4 worm cellular contexts compared by ENCODE assay signal in genomic region chrII:14635895-14636294, ce11.
TF ChIP-seq lines count a peak whose summit lies in the region.

No protein-coding gene starts in this region.

TF ChIP-seq in whole organism, L2 larva, 48 proteins besides CTCF, POLR2A, EP300 and RAD21:
- TF ChIP-seq nhr-129 (tag; optimal IDR thresholded peaks at IDR 0.05; lab: Kevin White, UChicago) (peak; percentile 11), snpc-4 (tag; optimal IDR thresholded peaks at IDR 0.05; lab: Kevin White, UChicago) (peak; percentile 57)

TF ChIP-seq in whole organism, L4 larva, 104 proteins besides CTCF, POLR2A, EP300 and RAD21:
- TF ChIP-seq ctbp-1 (GFP tag; IDR thresholded peaks at IDR 0.05; lab: Robert Waterston, UW), result peak; percentile 33; the same call in 1 of the 2 replicates
- peak; percentile 53; the same call in 1 of the 2 replicates for TF ChIP-seq Y48G9A.11 (GFP tag; IDR thresholded peaks at IDR 0.05; lab: Robert Waterston, UW)
- peak; percentile 32; the same call in 1 of the 2 replicates for TF ChIP-seq T26A8.4 (GFP tag; IDR thresholded peaks at IDR 0.05; lab: Robert Waterston, UW)
- TF ChIP-seq ceh-44 (GFP tag; IDR thresholded peaks at IDR 0.05; lab: Robert Waterston, UW), result 0 out of 2 replicates have a peak, but pooled peaks have one; percentile 2
- TF ChIP-seq egl-43 (GFP tag; IDR thresholded peaks at IDR 0.05; lab: Robert Waterston, UW), result 0 out of 2 replicates have a peak, but pooled peaks have one; percentile 48
- peak; percentile 53 for TF ChIP-seq lin-38 (GFP tag; IDR thresholded peaks at IDR 0.05; lab: Robert Waterston, UW)

TF ChIP-seq in whole organism, late embryonic, 69 proteins besides CTCF, POLR2A, EP300 and RAD21:
- 0 out of 2 replicates have a peak, but pooled peaks have one; percentile 21 for TF ChIP-seq ceh-45 (GFP tag; IDR thresholded peaks at IDR 0.05; lab: Robert Waterston, UW)

TF ChIP-seq in whole organism, mixed stage, embryonic, 35 proteins besides CTCF, POLR2A, EP300 and RAD21:
- TF ChIP-seq cnd-1 (tag; optimal IDR thresholded peaks at IDR 0.05; lab: Kevin White, UChicago), result peak; percentile 8
